Fruit fly (Drosophila melanogaster) Kc167 (cell line): ENCODE data around the gene lectin-30A.

ENCODE experiments used
- Myc ChIP-seq: fragments of >200 bp; optimal IDR thresholded peaks from 2 replicates; lab custom pipeline; 2017; ENCODE audit warnings: missing external identifiers
- Sin3A ChIP-seq: fragments of >200 bp; optimal IDR thresholded peaks from 2 replicates; lab custom pipeline; 2018; ENCODE audit warnings: missing external identifiers
- h ChIP-seq: fragments of >200 bp; optimal IDR thresholded peaks from 3 replicates; lab custom pipeline; 2018; ENCODE audit warnings: missing external identifiers
- insv ChIP-seq: fragments of >200 bp; optimal IDR thresholded peaks from 3 replicates; lab custom pipeline; 2018; ENCODE audit warnings: missing external identifiers
- psq ChIP-seq: fragments of >200 bp; optimal IDR thresholded peaks from 2 replicates; lab custom pipeline; 2017; ENCODE audit warnings: missing external identifiers
- ttk ChIP-seq: sonication (Bioruptor generic); optimal IDR thresholded peaks from 2 replicates; lab custom pipeline; 2017; ENCODE audit warnings: missing external identifiers

lectin-30A gene

dm6 chr2L:9231760-9232431, 22.8 kb downstream of the lectin-30A start:
- no peak for TF ChIP-seq h (lab: Kevin White, UChicago)
- TF ChIP-seq psq (lab: Kevin White, UChicago): no peak
- TF ChIP-seq ttk (lab: Kevin White, UChicago): no peak
- TF ChIP-seq Sin3A: no peak
- no peak for TF ChIP-seq insv (lab: Kevin White, UChicago)
- TF ChIP-seq Myc (lab: Kevin White, UChicago): no peak

dm6 chr2L:9229694-9230093, 25.0 kb downstream of the lectin-30A start:
- TF ChIP-seq ttk (lab: Kevin White, UChicago) (no peak), psq (lab: Kevin White, UChicago) (no peak), insv (lab: Kevin White, UChicago) (no peak), Sin3A (no peak), Myc (lab: Kevin White, UChicago) (no peak), h (lab: Kevin White, UChicago) (no peak)

dm6 chr2L:9225378-9225777, 29.3 kb downstream of the lectin-30A start:
- TF ChIP-seq psq (lab: Kevin White, UChicago): no peak
- no peak for TF ChIP-seq ttk (lab: Kevin White, UChicago)
- no peak for TF ChIP-seq insv (lab: Kevin White, UChicago)
- TF ChIP-seq Myc (lab: Kevin White, UChicago): no peak

dm6 chr2L:9224364-9225019, 30.2 kb downstream of the lectin-30A start:
- no peak for TF ChIP-seq ttk (lab: Kevin White, UChicago)
- no peak for TF ChIP-seq h (lab: Kevin White, UChicago)
- TF ChIP-seq Myc (lab: Kevin White, UChicago): no peak
- TF ChIP-seq psq (lab: Kevin White, UChicago): no peak
- TF ChIP-seq Sin3A: no peak

- TF ChIP-seq h (lab: Kevin White, UChicago) (no peak), Myc (lab: Kevin White, UChicago) (no peak), insv (lab: Kevin White, UChicago) (no peak), psq (lab: Kevin White, UChicago) (no peak), ttk (lab: Kevin White, UChicago) (no peak), Sin3A (no peak)
These were observed 31.4 kb downstream of the lectin-30A start for dm6 chr2L:9223266-9223665.

dm6 chr2L:9215899-9216298, 38.8 kb downstream of the lectin-30A start:
- no peak for TF ChIP-seq psq (lab: Kevin White, UChicago)
- no peak for TF ChIP-seq Sin3A
- no peak for TF ChIP-seq Myc (lab: Kevin White, UChicago)
- no peak for TF ChIP-seq h (lab: Kevin White, UChicago)
- TF ChIP-seq insv (lab: Kevin White, UChicago): no peak
- TF ChIP-seq ttk (lab: Kevin White, UChicago): no peak

- TF ChIP-seq Myc (lab: Kevin White, UChicago) (no peak), h (lab: Kevin White, UChicago) (no peak), ttk (lab: Kevin White, UChicago) (no peak), psq (lab: Kevin White, UChicago) (no peak), Sin3A (no peak), insv (lab: Kevin White, UChicago) (no peak)
These were observed 41.0 kb downstream of the lectin-30A start for dm6 chr2L:9213626-9214025.

dm6 chr2L:9210864-9211701, 43.6 kb downstream of the lectin-30A start:
- no peak for TF ChIP-seq ttk (lab: Kevin White, UChicago)
- TF ChIP-seq Myc (lab: Kevin White, UChicago): no peak
- no peak for TF ChIP-seq psq (lab: Kevin White, UChicago)
- TF ChIP-seq Sin3A: no peak
- TF ChIP-seq h (lab: Kevin White, UChicago): no peak
- no peak for TF ChIP-seq insv (lab: Kevin White, UChicago)

- TF ChIP-seq Myc (lab: Kevin White, UChicago): no peak
- no peak for TF ChIP-seq ttk (lab: Kevin White, UChicago)
- no peak for TF ChIP-seq h (lab: Kevin White, UChicago)
- TF ChIP-seq Sin3A: no peak
- no peak for TF ChIP-seq psq (lab: Kevin White, UChicago)
- TF ChIP-seq insv (lab: Kevin White, UChicago): no peak
These were observed 47.5 kb downstream of the lectin-30A start for dm6 chr2L:9207133-9207532.

- TF ChIP-seq insv (lab: Kevin White, UChicago) (no peak), Myc (lab: Kevin White, UChicago) (no peak), psq (lab: Kevin White, UChicago) (no peak), ttk (lab: Kevin White, UChicago) (no peak), Sin3A (no peak), h (lab: Kevin White, UChicago) (no peak)
These were observed 48.3 kb downstream of the lectin-30A start for dm6 chr2L:9206401-9206800.

- TF ChIP-seq psq (lab: Kevin White, UChicago): no peak
- TF ChIP-seq Sin3A: no peak
- TF ChIP-seq insv (lab: Kevin White, UChicago): no peak
- no peak for TF ChIP-seq Myc (lab: Kevin White, UChicago)
- no peak for TF ChIP-seq ttk (lab: Kevin White, UChicago)
- TF ChIP-seq h (lab: Kevin White, UChicago): no peak
These were observed 49.5 kb downstream of the lectin-30A start for dm6 chr2L:9205133-9205615.
